Worm (Caenorhabditis elegans) whole organism, early embryonic: ENCODE data around the gene B0334.5.

ENCODE experiments used
- B0310.2 ChIP-seq: sonication (generic microtip); optimal IDR thresholded peaks from 2 replicates; lab custom pipeline; 2016; ENCODE audit warnings: mild to moderate bottlenecking, missing genetic modification characterization, missing compliant biosample characterization
- F13C5.2 ChIP-seq: sonication (generic microtip); optimal IDR thresholded peaks from 2 replicates; lab custom pipeline; 2017; ENCODE audit warnings: mild to moderate bottlenecking, missing genetic modification characterization, inconsistent platforms, missing compliant biosample characterization
- ama-1 ChIP-seq: fragments of 150-350 bp; optimal IDR thresholded peaks from 2 replicates; lab custom pipeline; 2014
- ceh-13 ChIP-seq: fragments of 200-800 bp; sonication (Bioruptor generic); optimal IDR thresholded peaks from 2 replicates; lab custom pipeline; 2018; ENCODE audit warnings: mild to moderate bottlenecking, missing genetic modification characterization, missing compliant biosample characterization
- ceh-36 ChIP-seq: sonication (generic microtip); optimal IDR thresholded peaks from 2 replicates; lab custom pipeline; 2016; ENCODE audit warnings: missing genetic modification characterization, inconsistent platforms, missing compliant biosample characterization
- ets-7 ChIP-seq: sonication (generic microtip); optimal IDR thresholded peaks from 2 replicates; lab custom pipeline; 2016; ENCODE audit warnings: missing genotype, missing genetic modification characterization, missing compliant biosample characterization
- flt-1 ChIP-seq: fragments of 200-800 bp; sonication (Bioruptor generic); IDR thresholded peaks from 2 replicates; pipeline ENCODE4 v1.3.6; 2022; ENCODE audit warnings: missing genetic modification characterization, missing compliant biosample characterization
- hmbx-1 ChIP-seq: sonication (generic microtip); optimal IDR thresholded peaks from 2 replicates; lab custom pipeline; 2016; ENCODE audit warnings: mild to moderate bottlenecking, missing genetic modification characterization, missing compliant biosample characterization
- hmg-4 ChIP-seq: fragments of 200-800 bp; sonication (Bioruptor generic); optimal IDR thresholded peaks from 2 replicates; lab custom pipeline; 2018; ENCODE audit warnings: mild to moderate bottlenecking, missing genetic modification characterization, missing compliant biosample characterization
- hnd-1 ChIP-seq: sonication (generic microtip); optimal IDR thresholded peaks from 2 replicates; lab custom pipeline; 2016; ENCODE audit warnings: missing genetic modification characterization, missing compliant biosample characterization
- pes-1 ChIP-seq: fragments of 200-800 bp; sonication (Bioruptor generic); IDR thresholded peaks from 2 replicates; pipeline ENCODE4 v1.3.6; 2022; ENCODE audit warnings: missing genetic modification reagents, missing genetic modification characterization, missing compliant biosample characterization
- scrt-1 ChIP-seq: fragments of 200-800 bp; sonication (Bioruptor generic); IDR thresholded peaks from 2 replicates; pipeline ENCODE4 v1.3.6; 2022; ENCODE audit warnings: missing genetic modification characterization, missing compliant biosample characterization
- tbx-37 ChIP-seq: fragments of 200-800 bp; sonication (Bioruptor generic); conservative IDR thresholded peaks from 2 replicates; pipeline ENCODE4 v1.3.6; 2022; ENCODE audit warnings: missing genetic modification reagents, missing genetic modification characterization, missing compliant biosample characterization
- tra-4 ChIP-seq: sonication (generic microtip); optimal IDR thresholded peaks from 2 replicates; lab custom pipeline; 2017; ENCODE audit warnings: missing genetic modification characterization, missing compliant biosample characterization

DNA sequence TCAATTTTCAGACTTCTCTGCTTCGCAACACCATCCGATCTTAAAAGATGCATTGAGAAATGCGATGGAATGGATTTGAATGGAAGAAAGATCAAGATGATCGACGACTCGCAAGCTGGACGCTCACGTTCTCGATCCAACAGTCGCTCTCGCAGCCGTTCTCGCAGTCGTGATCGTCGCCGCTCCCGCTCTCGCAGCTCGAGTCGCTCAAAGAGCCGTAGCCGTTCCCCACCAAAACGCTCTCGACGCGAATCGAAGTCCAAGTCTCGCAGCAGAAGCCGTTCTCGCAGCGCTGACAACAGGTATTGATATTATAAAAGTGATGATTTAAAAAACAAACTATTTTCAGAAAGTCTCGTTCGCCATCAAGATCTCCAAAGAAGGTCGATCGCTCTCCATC lies 42.3 kb upstream of the B0334.5 start:
- TF ChIP-seq ama-1 (lab: Kevin White, UChicago) (no peak), ets-7 (tag; lab: Kevin White, UChicago) (no peak), ceh-13 (GFP tag; lab: Kevin White, UChicago) (no peak), tra-4 (tag; lab: Kevin White, UChicago) (no peak), pes-1 (GFP tag; lab: Robert Waterston, UW) (no peak), B0310.2 (tag; lab: Kevin White, UChicago) (no peak), flt-1 (GFP tag; lab: Robert Waterston, UW) (no peak), scrt-1 (no peak), hmbx-1 (tag; lab: Kevin White, UChicago) (no peak), F13C5.2 (tag; lab: Kevin White, UChicago) (no peak), ceh-36 (tag; lab: Kevin White, UChicago) (no peak), hmg-4 (GFP tag; lab: Kevin White, UChicago) (no peak), tbx-37 (GFP tag; lab: Robert Waterston, UW) (no peak), hnd-1 (tag; lab: Kevin White, UChicago) (no peak)
